Worm (Caenorhabditis elegans): ENCODE data around the gene fbxb-74.

fbxb-74 gene

ce11 chrIV:4399418-4400136, 39.5 kb downstream of the fbxb-74 start (continued):
- TF ChIP-seq syd-9 (tag; optimal IDR thresholded peaks at IDR 0.05) (no peak), ceh-19 (GFP tag; optimal IDR thresholded peaks at IDR 0.05) (no peak), hlh-15 (tag; optimal IDR thresholded peaks at IDR 0.05) (no peak), ceh-9 (tag; optimal IDR thresholded peaks at IDR 0.05) (no peak), ceh-2 (tag; optimal IDR thresholded peaks at IDR 0.05) (no peak), sox-4 (tag; optimal IDR thresholded peaks at IDR 0.05) (no peak), ref-2 (tag; optimal IDR thresholded peaks at IDR 0.05) (peak; percentile 11), elt-4 (tag; optimal IDR thresholded peaks at IDR 0.05) (no peak), ama-1 (optimal IDR thresholded peaks at IDR 0.05) (no peak)

DNA sequence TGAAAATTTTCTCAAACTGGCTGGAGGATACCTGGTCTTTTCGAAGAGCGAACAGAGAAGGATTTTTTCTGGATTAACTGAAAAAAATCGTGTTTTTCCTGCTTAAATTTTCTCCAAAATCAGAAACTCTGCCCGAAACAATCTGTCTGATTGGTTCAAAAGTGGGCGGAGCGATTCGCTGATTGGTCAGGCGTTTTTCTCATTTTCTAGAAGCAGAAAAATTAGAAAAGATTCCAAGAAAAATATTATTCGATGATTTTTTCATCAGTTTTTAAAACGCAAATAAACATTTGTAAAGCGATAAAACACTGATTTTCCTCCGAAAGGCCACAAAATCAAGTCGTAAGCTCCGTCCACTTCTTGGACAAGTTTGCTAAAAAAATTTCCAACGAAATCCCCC, 40.2 kb downstream of the fbxb-74 start:
- no peak for TF ChIP-seq che-1 (tag; optimal IDR thresholded peaks at IDR 0.05)
- TF ChIP-seq pax-1 (tag; optimal IDR thresholded peaks at IDR 0.05) = no peak
- no peak for TF ChIP-seq lim-6 (tag; optimal IDR thresholded peaks at IDR 0.05)
- TF ChIP-seq nfya-1 (tag; optimal IDR thresholded peaks at IDR 0.05) = peak; percentile 41

DNA sequence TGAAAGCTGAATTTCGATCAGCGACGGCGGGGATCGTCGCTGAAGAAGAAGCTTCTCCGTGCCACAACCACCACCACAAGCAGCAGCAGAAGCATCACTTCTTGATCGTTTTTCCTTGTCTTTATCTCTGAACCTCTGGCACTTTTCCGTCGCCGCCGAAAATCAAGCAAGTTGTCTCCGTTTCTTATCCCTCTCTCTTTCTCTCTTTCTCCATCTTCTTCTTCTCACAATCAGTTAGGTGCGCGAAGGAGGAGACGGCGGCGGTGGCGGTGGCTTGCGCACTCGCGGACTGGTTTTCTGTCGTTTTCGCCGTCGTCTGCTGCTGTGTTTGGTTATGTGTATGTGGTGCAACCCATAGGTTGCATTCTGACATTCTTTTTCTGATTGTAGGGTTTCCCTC, 40.7 kb downstream of the fbxb-74 start:
- TF ChIP-seq K09A11.1 (tag; optimal IDR thresholded peaks at IDR 0.05; ENCODE audit: insufficient read depth) = no peak
- peak; percentile 13 for TF ChIP-seq nfya-1 (tag; optimal IDR thresholded peaks at IDR 0.05)
- TF ChIP-seq ceh-18 (tag; optimal IDR thresholded peaks at IDR 0.05) = peak; percentile 2
- peak; percentile 26 for TF ChIP-seq ceh-31 (tag; optimal IDR thresholded peaks at IDR 0.05)
- no peak for TF ChIP-seq C38D4.7 (GFP tag; optimal IDR thresholded peaks at IDR 0.05)
- TF ChIP-seq unc-55 (GFP tag; optimal IDR thresholded peaks at IDR 0.05) = peak; percentile 37
- peak; percentile 19 for TF ChIP-seq che-1 (tag; optimal IDR thresholded peaks at IDR 0.05)
- TF ChIP-seq pqm-1 (tag; optimal IDR thresholded peaks at IDR 0.05) = no peak
- peak; percentile 5 for TF ChIP-seq sdc-2 (tag; optimal IDR thresholded peaks at IDR 0.05)
- no peak for TF ChIP-seq ref-2 (tag; optimal IDR thresholded peaks at IDR 0.05)
- TF ChIP-seq fkh-10 (GFP tag; optimal IDR thresholded peaks at IDR 0.05) = no peak
- peak; percentile 54 for TF ChIP-seq rnt-1 (tag; optimal IDR thresholded peaks at IDR 0.05)
- no peak for TF ChIP-seq sox-4 (tag; optimal IDR thresholded peaks at IDR 0.05)
- peak; percentile 28 for TF ChIP-seq elt-2 (tag; optimal IDR thresholded peaks at IDR 0.05)
- TF ChIP-seq npax-4 (tag; optimal IDR thresholded peaks at IDR 0.05) = no peak
- TF ChIP-seq F13H6.1 (tag; optimal IDR thresholded peaks at IDR 0.05) = peak; percentile 15

DNA sequence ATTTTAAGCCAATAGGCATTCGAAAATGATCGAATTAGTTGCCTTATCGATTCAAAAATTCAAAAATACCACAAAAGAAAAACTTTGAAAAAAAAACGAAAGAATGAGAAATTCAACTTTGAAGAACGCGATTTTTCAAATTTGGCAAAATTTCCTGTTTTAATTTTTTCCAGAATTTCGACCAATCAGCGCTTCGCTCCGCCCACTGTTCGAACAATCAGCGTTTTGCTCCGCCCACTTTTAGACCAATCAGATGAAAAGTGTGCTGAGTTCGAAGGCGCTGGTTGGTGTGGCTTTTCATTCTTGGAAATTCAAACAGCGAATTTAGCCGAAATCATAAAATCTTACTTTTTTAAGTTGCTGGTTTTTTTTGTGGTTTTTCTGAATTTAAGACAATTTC, 41.5 kb downstream of the fbxb-74 start:
- TF ChIP-seq nfya-1 (tag; optimal IDR thresholded peaks at IDR 0.05) (peak; percentile 85), K02D7.2 (tag; optimal IDR thresholded peaks at IDR 0.05) (no peak)

- TF ChIP-seq T23F11.4 (GFP tag; optimal IDR thresholded peaks at IDR 0.05) = no peak
- TF ChIP-seq gmeb-2 (tag; optimal IDR thresholded peaks at IDR 0.05) = no peak
- no peak for TF ChIP-seq nhr-232 (tag; optimal IDR thresholded peaks at IDR 0.05)
- no peak for TF ChIP-seq nhr-11 (tag; optimal IDR thresholded peaks at IDR 0.05)
- no peak for TF ChIP-seq ceh-19 (GFP tag; optimal IDR thresholded peaks at IDR 0.05)
- TF ChIP-seq tbx-7 (tag; optimal IDR thresholded peaks at IDR 0.05) = no peak
- no peak for TF ChIP-seq elt-4 (tag; optimal IDR thresholded peaks at IDR 0.05)
These were observed 42.0 kb downstream of the fbxb-74 start for ce11 chrIV:4397111-4397510.

- TF ChIP-seq ref-2 (tag; optimal IDR thresholded peaks at IDR 0.05) (no peak), pax-1 (tag; optimal IDR thresholded peaks at IDR 0.05) (no peak), ceh-34 (tag; optimal IDR thresholded peaks at IDR 0.05) (peak; percentile 95)
These were observed 42.9 kb downstream of the fbxb-74 start for ce11 chrIV:4396052-4396821.
